Fruit fly (Drosophila melanogaster): ENCODE measurements around the gene CG11076.

Gene CG11076

DNA sequence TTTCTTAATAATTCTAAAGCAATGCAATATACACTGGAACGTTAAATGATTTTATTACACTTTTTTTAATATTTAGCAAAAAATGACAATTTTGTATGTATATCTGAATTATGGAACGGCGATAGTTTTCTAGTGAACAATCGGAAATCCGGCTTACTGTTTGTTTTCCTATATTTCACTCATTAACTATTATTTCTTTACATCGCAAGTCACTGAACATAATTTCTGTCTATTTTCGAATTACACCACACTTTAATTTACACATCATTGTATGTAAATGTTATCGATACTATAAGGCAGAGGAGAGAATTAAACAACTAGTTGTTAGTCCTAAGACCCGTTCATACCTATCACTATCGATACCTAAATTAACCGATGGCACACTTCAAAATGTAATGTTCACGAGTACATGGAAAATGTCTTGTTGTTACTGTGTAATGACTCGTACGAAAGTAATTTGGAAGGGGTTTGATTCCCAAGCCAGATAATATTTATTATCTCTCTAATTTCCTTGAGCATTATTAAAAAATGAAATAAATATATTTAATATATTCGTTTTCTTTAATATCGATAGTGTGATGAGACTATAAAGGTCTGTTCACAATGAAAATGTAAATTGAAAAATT lies 4.6 kb downstream of the CG11076 start, which contains the start of gene PlexA (continued):
- TF ChIP-seq CG18476 (GFP tag; optimal IDR thresholded peaks at IDR 0.05) (peak; percentile 53), her (GFP tag; optimal IDR thresholded peaks at IDR 0.05) (peak; percentile 22), Neu2 (GFP tag; optimal IDR thresholded peaks at IDR 0.05; ENCODE audit: borderline replicate concordance) (no peak), CG14667 (GFP tag; IDR thresholded peaks at IDR 0.05) (peak; percentile 96), CG9215 (GFP tag; IDR thresholded peaks at IDR 0.05) (peak; percentile 92), Blimp-1 (GFP tag; optimal IDR thresholded peaks at IDR 0.05) (no peak), az2 (GFP tag; optimal IDR thresholded peaks at IDR 0.05) (peak; percentile 89), H2.0 (GFP tag; IDR thresholded peaks at IDR 0.05) (peak; percentile 95), HLHmδ (GFP tag; optimal IDR thresholded peaks at IDR 0.05) (no peak), Bgb (GFP tag; IDR thresholded peaks at IDR 0.05; ENCODE audit: partially characterized antibody) (peak; percentile 73), Trl (optimal IDR thresholded peaks at IDR 0.05) (no peak), Trl (GFP tag; optimal IDR thresholded peaks at IDR 0.05) (peak; percentile 35), CG4707 (GFP tag; optimal IDR thresholded peaks at IDR 0.05) (peak; percentile 18), stwl (tag; optimal IDR thresholded peaks at IDR 0.05) (peak; percentile 48), wdn (GFP tag; IDR thresholded peaks at IDR 0.05) (peak; percentile 91), CG30431 (GFP tag; optimal IDR thresholded peaks at IDR 0.05) (peak; percentile 92), MBD-R2 (GFP tag; IDR thresholded peaks at IDR 0.05) (peak; percentile 73), ssp (GFP tag; IDR thresholded peaks at IDR 0.05) (peak; percentile 99), CG17186 (GFP tag; optimal IDR thresholded peaks at IDR 0.05) (peak; percentile 39), Xbp1 (GFP tag; optimal IDR thresholded peaks at IDR 0.05) (peak; percentile 93), CG11247 (GFP tag; IDR thresholded peaks at IDR 0.05) (peak; percentile 95), br (optimal IDR thresholded peaks at IDR 0.05) (no peak), Hand (GFP tag; optimal IDR thresholded peaks at IDR 0.05) (peak; percentile 26), CG3838 (GFP tag; optimal IDR thresholded peaks at IDR 0.05) (no peak), slbo (GFP tag; IDR thresholded peaks at IDR 0.05) (peak; percentile 98), CG31388 (GFP tag; optimal IDR thresholded peaks at IDR 0.05) (peak; percentile 70), emc (GFP tag; optimal IDR thresholded peaks at IDR 0.05) (no peak), fu2 (GFP tag; optimal IDR thresholded peaks at IDR 0.05) (peak; percentile 28), CG8765 (GFP tag; IDR thresholded peaks at IDR 0.05) (peak; percentile 91), Elba2 (GFP tag; optimal IDR thresholded peaks at IDR 0.05) (peak; percentile 67), CG10431 (GFP tag; optimal IDR thresholded peaks at IDR 0.05) (peak; percentile 38), Doc3 (GFP tag; IDR thresholded peaks at IDR 0.05; ENCODE audit: partially characterized antibody) (peak; percentile 55), so (GFP tag; IDR thresholded peaks at IDR 0.05) (peak; percentile 81; the same call in 2 of the 3 replicates), CG34224 (GFP tag; IDR thresholded peaks at IDR 0.05; ENCODE audit: partially characterized antibody) (peak; percentile 28; the same call in 1 of the 3 replicates), NfI (GFP tag; optimal IDR thresholded peaks at IDR 0.05) (peak; percentile 89), tx (GFP tag; optimal IDR thresholded peaks at IDR 0.05) (peak; percentile 44), dimm (GFP tag; IDR thresholded peaks at IDR 0.05) (no peak), aop (GFP tag; IDR thresholded peaks at IDR 0.05) (peak; percentile 78), bcd (GFP tag; optimal IDR thresholded peaks at IDR 0.05) (peak; percentile 90), gcm2 (GFP tag; optimal IDR thresholded peaks at IDR 0.05) (no peak), row (GFP tag; IDR thresholded peaks at IDR 0.05) (peak; percentile 96), CG4404 (GFP tag; IDR thresholded peaks at IDR 0.05) (no peak; the same call in 1 of the 2 replicates), CG2889 (GFP tag; IDR thresholded peaks at IDR 0.05) (peak; percentile 95), psq (GFP tag; optimal IDR thresholded peaks at IDR 0.05) (peak; percentile 59), CG1602 (GFP tag; optimal IDR thresholded peaks at IDR 0.05) (peak; percentile 93), CG3726 (GFP tag; IDR thresholded peaks at IDR 0.05) (no peak), CG7372 (GFP tag; IDR thresholded peaks at IDR 0.05) (peak; percentile 95), trh (GFP tag; optimal IDR thresholded peaks at IDR 0.05) (peak; percentile 58), CG12236 (GFP tag; optimal IDR thresholded peaks at IDR 0.05) (no peak), Camta (GFP tag; optimal IDR thresholded peaks at IDR 0.05) (peak; percentile 40), CG9609 (GFP tag; optimal IDR thresholded peaks at IDR 0.05) (peak; percentile 70), yki (optimal IDR thresholded peaks at IDR 0.05) (no peak)

All from whole organism, embryonic.